Worm (Caenorhabditis elegans): ENCODE data around the gene mcp-1.

DNA sequence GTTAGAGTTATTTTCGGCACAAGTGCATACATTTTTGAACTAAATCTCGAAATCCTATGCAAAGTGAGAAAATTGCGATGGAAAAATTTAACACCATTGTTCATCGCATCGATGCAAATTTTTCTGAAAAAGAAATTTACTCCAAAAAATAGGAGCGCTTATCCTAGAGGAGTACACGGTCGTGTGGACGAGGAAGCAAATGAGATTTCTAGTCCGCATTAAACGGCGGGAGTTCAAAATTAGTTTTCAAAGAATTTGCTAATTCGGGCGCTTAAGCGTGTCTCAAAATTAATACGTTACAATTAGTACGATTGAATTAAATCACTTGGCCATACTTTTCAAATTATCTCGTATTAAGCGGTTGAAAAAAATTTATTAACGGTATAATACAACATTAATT is 43.9 kb upstream of the mcp-1 start, which contains the start of gene lrpr-1:
- TF ChIP-seq C38D4.7 (GFP tag; optimal IDR thresholded peaks at IDR 0.05), result no peak
- no peak for TF ChIP-seq nhr-11 (tag; optimal IDR thresholded peaks at IDR 0.05)
- TF ChIP-seq ahr-1 (tag; optimal IDR thresholded peaks at IDR 0.05), result peak; percentile 27
- peak; percentile 94 for TF ChIP-seq ceh-2 (tag; optimal IDR thresholded peaks at IDR 0.05)
- TF ChIP-seq hlh-30 (tag; optimal IDR thresholded peaks at IDR 0.05; ENCODE audit: insufficient read depth), result no peak
- TF ChIP-seq tbx-2 (tag; optimal IDR thresholded peaks at IDR 0.05), result peak; percentile 91

Measured in whole organism, late embryonic.